Fruit fly (Drosophila melanogaster): Measurements from ENCODE around the gene ana1.

ana1 gene

DNA sequence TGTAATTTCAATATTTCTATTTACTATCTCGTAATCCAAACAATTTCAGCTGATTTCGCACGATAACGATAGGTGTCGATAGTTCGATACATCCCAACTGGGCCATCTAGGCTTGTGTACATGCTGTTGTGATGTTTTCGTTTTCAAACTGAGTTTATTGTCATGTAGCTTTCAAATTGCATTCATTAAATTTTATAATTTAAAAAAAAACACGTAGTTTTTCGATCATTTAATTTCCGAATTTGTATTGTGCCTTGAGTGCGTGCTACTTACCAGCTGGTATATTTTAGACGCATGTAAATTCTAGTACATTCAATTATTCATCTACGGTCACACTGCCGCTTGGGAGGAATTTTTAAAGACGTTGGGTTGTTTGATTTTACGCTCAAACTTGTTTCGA is at the start of gene ana1, which contains the start of gene CG13623:
ana1 (plus strand) TSS at position 249 of the 400 bp plus-strand sequence.
CG13623 (minus strand) TSS at position 231 of the 400 bp plus-strand sequence.
- no peak for TF ChIP-seq h (GFP tag; optimal IDR thresholded peaks at IDR 0.05)
- no peak for TF ChIP-seq Hr83 (GFP tag; optimal IDR thresholded peaks at IDR 0.05; ENCODE audit: poor library complexity, severe bottlenecking)
- no peak for TF ChIP-seq fru (GFP tag; optimal IDR thresholded peaks at IDR 0.05)
- TF ChIP-seq brk (GFP tag; optimal IDR thresholded peaks at IDR 0.05): no peak
- TF ChIP-seq Hr78 (GFP tag; optimal IDR thresholded peaks at IDR 0.05): no peak
- no peak for TF ChIP-seq CG32264 (GFP tag; optimal IDR thresholded peaks at IDR 0.05)
- TF ChIP-seq rgr (GFP tag; optimal IDR thresholded peaks at IDR 0.05): no peak
- TF ChIP-seq jim (GFP tag; optimal IDR thresholded peaks at IDR 0.05): no peak
- no peak for TF ChIP-seq Abd-B (GFP tag; optimal IDR thresholded peaks at IDR 0.05)
- no peak for TF ChIP-seq foxo (GFP tag; optimal IDR thresholded peaks at IDR 0.05)
- TF ChIP-seq OdsH (GFP tag; optimal IDR thresholded peaks at IDR 0.05): no peak

DNA sequence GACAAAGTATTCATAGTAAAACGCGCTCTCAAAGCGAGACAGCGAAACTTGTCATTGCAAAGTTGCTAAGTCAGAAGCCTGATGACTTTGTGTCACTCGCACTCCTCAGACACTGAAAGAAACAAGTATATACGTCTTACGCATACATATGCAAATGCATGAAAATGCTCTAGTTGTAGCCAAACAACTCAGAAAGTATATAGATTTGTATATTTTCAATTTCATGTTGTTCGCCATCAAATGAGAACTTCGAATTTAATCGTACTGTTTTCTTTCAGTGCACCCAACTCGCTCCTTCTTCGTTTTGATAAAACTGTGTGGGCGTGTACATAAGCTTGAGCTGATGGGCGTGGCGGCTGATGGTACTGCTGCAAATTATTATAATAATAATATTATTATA is 49.3 kb upstream of the ana1 start:
- no peak for TF ChIP-seq ey (GFP tag; optimal IDR thresholded peaks at IDR 0.05)
- no peak for TF ChIP-seq Dif (GFP tag; optimal IDR thresholded peaks at IDR 0.05; ENCODE audit: partially characterized antibody)
- no peak for TF ChIP-seq CrebA (GFP tag; optimal IDR thresholded peaks at IDR 0.05; ENCODE audit: borderline replicate concordance)
- TF ChIP-seq jim (GFP tag; optimal IDR thresholded peaks at IDR 0.05): no peak
- no peak for TF ChIP-seq Vsx2 (GFP tag; optimal IDR thresholded peaks at IDR 0.05; ENCODE audit: partially characterized antibody)
- no peak for TF ChIP-seq HLH106 (tag; optimal IDR thresholded peaks at IDR 0.05)
- TF ChIP-seq rgr (GFP tag; optimal IDR thresholded peaks at IDR 0.05): no peak
- no peak for TF ChIP-seq brk (GFP tag; optimal IDR thresholded peaks at IDR 0.05)
- TF ChIP-seq Mio (GFP tag; optimal IDR thresholded peaks at IDR 0.05): no peak
- TF ChIP-seq lola (GFP tag; optimal IDR thresholded peaks at IDR 0.05): no peak
- no peak for TF ChIP-seq fru (GFP tag; optimal IDR thresholded peaks at IDR 0.05)
- no peak for TF ChIP-seq pan (optimal IDR thresholded peaks at IDR 0.05)
- TF ChIP-seq usp (GFP tag; optimal IDR thresholded peaks at IDR 0.05): no peak
- TF ChIP-seq dmrt93B (GFP tag; optimal IDR thresholded peaks at IDR 0.05): no peak
- TF ChIP-seq foxo (GFP tag; optimal IDR thresholded peaks at IDR 0.05): no peak
- no peak for TF ChIP-seq woc (GFP tag; optimal IDR thresholded peaks at IDR 0.05)
- no peak for TF ChIP-seq Dfd (GFP tag; optimal IDR thresholded peaks at IDR 0.05)

DNA sequence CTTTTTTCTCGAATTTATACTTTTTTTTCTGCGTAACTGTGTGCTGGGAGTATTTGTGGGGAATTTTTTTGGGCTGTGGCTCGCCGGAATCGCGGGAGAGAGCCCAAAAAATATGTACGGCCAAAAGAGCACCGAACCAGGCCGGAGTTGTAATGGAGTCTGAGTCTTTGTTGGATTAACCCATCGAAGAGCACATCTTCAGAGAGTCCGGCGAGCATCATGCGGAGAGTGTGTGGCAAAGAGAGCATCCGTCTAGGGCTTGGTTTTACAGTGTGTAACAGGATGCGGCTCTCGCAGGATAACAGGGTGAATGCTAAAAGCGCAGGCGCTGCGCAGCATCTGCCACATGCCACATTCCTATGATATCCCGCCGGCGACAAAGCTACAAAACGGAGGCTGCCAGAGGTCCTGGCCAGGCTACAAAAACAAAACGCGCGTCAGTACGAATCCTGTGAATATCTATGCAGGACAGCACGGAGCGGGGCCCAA is 45.3 kb upstream of the ana1 start, which contains the start of gene nAChRalpha2:
nAChRalpha2 (plus strand) TSS at position 439 of the 489 bp plus-strand sequence.
- TF ChIP-seq br (GFP tag; optimal IDR thresholded peaks at IDR 0.05): no peak
- TF ChIP-seq Mio (GFP tag; optimal IDR thresholded peaks at IDR 0.05): no peak
- TF ChIP-seq Vsx2 (GFP tag; optimal IDR thresholded peaks at IDR 0.05; ENCODE audit: partially characterized antibody): no peak
- TF ChIP-seq woc (GFP tag; optimal IDR thresholded peaks at IDR 0.05): no peak
- no peak for TF ChIP-seq GATAd (GFP tag; optimal IDR thresholded peaks at IDR 0.05)
- no peak for TF ChIP-seq brk (GFP tag; optimal IDR thresholded peaks at IDR 0.05)
- no peak for TF ChIP-seq usp (GFP tag; optimal IDR thresholded peaks at IDR 0.05)
- TF ChIP-seq Myc (optimal IDR thresholded peaks at IDR 0.05): no peak
- TF ChIP-seq Jra (GFP tag; optimal IDR thresholded peaks at IDR 0.05): no peak
- TF ChIP-seq CG9705 (GFP tag; optimal IDR thresholded peaks at IDR 0.05): no peak
- TF ChIP-seq Hnf4 (GFP tag; optimal IDR thresholded peaks at IDR 0.05): no peak
- no peak for TF ChIP-seq lola (GFP tag; optimal IDR thresholded peaks at IDR 0.05)
- TF ChIP-seq jim (GFP tag; optimal IDR thresholded peaks at IDR 0.05): no peak
- TF ChIP-seq fru (GFP tag; optimal IDR thresholded peaks at IDR 0.05): no peak
- TF ChIP-seq Dif (GFP tag; optimal IDR thresholded peaks at IDR 0.05; ENCODE audit: partially characterized antibody): no peak
- no peak for TF ChIP-seq sv (GFP tag; optimal IDR thresholded peaks at IDR 0.05)
- no peak for TF ChIP-seq h (GFP tag; optimal IDR thresholded peaks at IDR 0.05)

DNA sequence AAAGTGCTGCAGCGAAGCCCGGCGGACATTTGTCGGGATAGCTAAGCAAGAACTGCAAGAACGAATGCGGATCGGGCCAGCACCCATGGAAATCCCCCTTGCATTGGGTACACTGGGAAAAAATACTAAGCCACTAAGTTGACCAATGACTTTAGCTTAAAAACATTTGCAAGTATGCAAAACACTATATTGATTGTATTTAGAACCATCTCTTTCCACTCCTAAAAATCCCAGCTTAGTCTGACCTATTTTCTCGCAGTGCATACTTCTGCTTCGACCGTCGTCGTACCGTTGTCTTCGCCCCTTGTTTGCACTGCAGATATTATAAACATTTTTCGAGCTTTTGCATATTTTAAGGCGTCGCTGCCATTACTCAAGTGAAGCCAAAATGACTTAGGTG is 34.3 kb upstream of the ana1 start:
- TF ChIP-seq Sp1 (GFP tag; optimal IDR thresholded peaks at IDR 0.05) (peak; percentile 26), pan (optimal IDR thresholded peaks at IDR 0.05) (no peak), HLH106 (tag; optimal IDR thresholded peaks at IDR 0.05) (peak; percentile 47), ey (GFP tag; optimal IDR thresholded peaks at IDR 0.05) (peak; percentile 41), Dif (GFP tag; optimal IDR thresholded peaks at IDR 0.05; ENCODE audit: partially characterized antibody) (no peak), rgr (GFP tag; optimal IDR thresholded peaks at IDR 0.05) (peak; percentile 40), foxo (GFP tag; optimal IDR thresholded peaks at IDR 0.05) (peak in 1 of 2 experiments; percentile 49), fru (GFP tag; optimal IDR thresholded peaks at IDR 0.05) (peak; percentile 52), h (GFP tag; optimal IDR thresholded peaks at IDR 0.05) (peak; percentile 52)

DNA sequence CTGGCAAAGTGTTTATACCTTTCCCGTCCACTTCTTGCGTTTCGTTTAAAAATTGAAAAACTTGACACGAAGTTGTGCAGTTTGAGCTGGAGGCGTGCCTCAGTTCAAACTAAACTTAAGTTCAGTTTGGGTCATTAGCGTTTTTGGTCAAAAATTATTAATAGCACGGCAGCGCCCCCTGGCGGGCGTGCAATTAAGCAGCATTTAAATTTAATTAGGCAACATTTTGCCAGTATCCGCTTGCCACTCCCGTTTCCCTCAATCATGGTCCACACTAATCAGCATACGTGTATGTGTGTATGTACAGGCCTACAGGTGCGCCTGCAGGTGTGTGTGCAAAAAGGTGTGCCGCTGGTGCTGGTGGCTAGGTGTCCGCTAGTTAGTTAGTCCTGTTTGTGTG is 26.7 kb upstream of the ana1 start:
- TF ChIP-seq dmrt93B (GFP tag; optimal IDR thresholded peaks at IDR 0.05) (no peak), ey (GFP tag; optimal IDR thresholded peaks at IDR 0.05) (no peak), psq (GFP tag; optimal IDR thresholded peaks at IDR 0.05) (no peak), CrebA (GFP tag; optimal IDR thresholded peaks at IDR 0.05; ENCODE audit: borderline replicate concordance) (no peak), Mio (GFP tag; optimal IDR thresholded peaks at IDR 0.05) (no peak), dsf (GFP tag; optimal IDR thresholded peaks at IDR 0.05; ENCODE audit: borderline replicate concordance) (no peak), br (GFP tag; optimal IDR thresholded peaks at IDR 0.05) (no peak), foxo (GFP tag; optimal IDR thresholded peaks at IDR 0.05) (no peak), lola (GFP tag; optimal IDR thresholded peaks at IDR 0.05) (no peak), Rel (GFP tag; optimal IDR thresholded peaks at IDR 0.05) (no peak), Rel (tag; optimal IDR thresholded peaks at IDR 0.05) (no peak), jim (GFP tag; optimal IDR thresholded peaks at IDR 0.05) (no peak), woc (GFP tag; optimal IDR thresholded peaks at IDR 0.05) (no peak), CG32264 (GFP tag; optimal IDR thresholded peaks at IDR 0.05) (no peak), pan (optimal IDR thresholded peaks at IDR 0.05) (no peak), Jra (GFP tag; optimal IDR thresholded peaks at IDR 0.05) (no peak), usp (GFP tag; optimal IDR thresholded peaks at IDR 0.05) (no peak), OdsH (GFP tag; optimal IDR thresholded peaks at IDR 0.05) (no peak), Dfd (GFP tag; optimal IDR thresholded peaks at IDR 0.05) (no peak), N (GFP tag; optimal IDR thresholded peaks at IDR 0.05) (no peak), rgr (GFP tag; optimal IDR thresholded peaks at IDR 0.05) (no peak)
